Fruit fly (Drosophila melanogaster) whole organism, embryonic: Measurements from ENCODE around the gene CG4586.

Experiments used
- Aef1 ChIP-seq: fragments of 200-800 bp; sonication (Bioruptor generic); IDR thresholded peaks from 3 replicates; pipeline ENCODE4 v1.3.6; 2022; ENCODE audit warnings: missing biosample characterization, missing genetic modification characterization
- Atf-2 ChIP-seq: fragments of 200-800 bp; sonication (Bioruptor generic); optimal IDR thresholded peaks from 2 replicates; lab custom pipeline; 2016; ENCODE audit warnings: missing biosample characterization, missing genetic modification characterization
- Atf6 ChIP-seq: fragments of 200-800 bp; sonication (Bioruptor generic); IDR thresholded peaks from 2 replicates; pipeline ENCODE4 v1.3.6; 2022; ENCODE audit warnings: missing biosample characterization, missing genetic modification characterization
- Bteb2 ChIP-seq: fragments of 200-800 bp; sonication (Bioruptor generic); optimal IDR thresholded peaks from 2 replicates; lab custom pipeline; 2016; ENCODE audit warnings: missing biosample characterization, missing genetic modification characterization
- CG10267 ChIP-seq: fragments of 200-800 bp; sonication (Bioruptor generic); optimal IDR thresholded peaks from 2 replicates; lab custom pipeline; 2018; ENCODE audit warnings: missing biosample characterization, mild to moderate bottlenecking, missing genetic modification characterization, moderate library complexity
- CG10366 ChIP-seq: fragments of 200-800 bp; sonication (Bioruptor generic); IDR thresholded peaks from 2 replicates; pipeline ENCODE4 v1.3.6; 2022; ENCODE audit warnings: missing biosample characterization, missing genetic modification characterization
- CG10654 ChIP-seq: fragments of 200-800 bp; sonication (Bioruptor generic); optimal IDR thresholded peaks from 2 replicates; lab custom pipeline; 2016; ENCODE audit warnings: missing biosample characterization, missing genetic modification characterization
- CG10959 ChIP-seq: fragments of 200-800 bp; sonication (Bioruptor generic); IDR thresholded peaks from 2 replicates; pipeline ENCODE4 v1.3.6; 2022; ENCODE audit warnings: missing biosample characterization, missing genetic modification characterization
- CG12942 ChIP-seq: fragments of 200-800 bp; sonication (Bioruptor generic); optimal IDR thresholded peaks from 3 replicates; lab custom pipeline; 2016; ENCODE audit warnings: missing biosample characterization, missing genetic modification characterization
- CG13287 ChIP-seq: fragments of 200-800 bp; sonication (Bioruptor generic); IDR thresholded peaks from 2 replicates; pipeline ENCODE4 v1.3.6; 2022; ENCODE audit warnings: missing biosample characterization, missing genetic modification characterization; ENCODE audit not compliant: partially characterized antibody
- CG13775 ChIP-seq: fragments of 200-800 bp; sonication (Bioruptor generic); optimal IDR thresholded peaks from 3 replicates; lab custom pipeline; 2017; ENCODE audit warnings: missing biosample characterization, mild to moderate bottlenecking, missing genetic modification characterization
- CG14441 ChIP-seq: fragments of 200-800 bp; sonication (Bioruptor generic); IDR thresholded peaks from 2 replicates; pipeline ENCODE4 v1.3.6; 2022; ENCODE audit warnings: missing biosample characterization, missing genetic modification characterization
- CG18764 ChIP-seq: fragments of 200-800 bp; sonication (Bioruptor generic); optimal IDR thresholded peaks from 3 replicates; lab custom pipeline; 2016; ENCODE audit warnings: missing biosample characterization, missing genetic modification characterization
- CG2889 ChIP-seq: fragments of 200-800 bp; sonication (Bioruptor generic); IDR thresholded peaks from 3 replicates; pipeline ENCODE4 v1.3.6; 2022; ENCODE audit warnings: missing biosample characterization, missing genetic modification characterization
- CG33557 ChIP-seq: fragments of 200-800 bp; sonication (Bioruptor generic); optimal IDR thresholded peaks from 2 replicates; lab custom pipeline; 2019; ENCODE audit warnings: missing biosample characterization, mild to moderate bottlenecking, missing genetic modification characterization, moderate library complexity
- CG3407 ChIP-seq: fragments of 200-800 bp; sonication (Bioruptor generic); optimal IDR thresholded peaks from 2 replicates; lab custom pipeline; 2018; ENCODE audit warnings: missing biosample characterization, mild to moderate bottlenecking, missing genetic modification characterization
- CG34376 ChIP-seq: fragments of 200-800 bp; sonication (Bioruptor generic); optimal IDR thresholded peaks from 2 replicates; lab custom pipeline; 2018; ENCODE audit warnings: missing biosample characterization, mild to moderate bottlenecking, missing genetic modification characterization
- CG5953 ChIP-seq: fragments of 200-800 bp; sonication (Bioruptor generic); IDR thresholded peaks from 2 replicates; pipeline ENCODE4 v1.3.6; 2022; ENCODE audit warnings: missing biosample characterization, missing genetic modification characterization
- CG6272 ChIP-seq: fragments of 200-800 bp; sonication (Bioruptor generic); IDR thresholded peaks from 2 replicates; pipeline ENCODE4 v1.3.6; 2022; ENCODE audit warnings: missing biosample characterization, missing genetic modification characterization
- CG7839 ChIP-seq: fragments of 200-800 bp; sonication (Bioruptor generic); optimal IDR thresholded peaks from 3 replicates; lab custom pipeline; 2018; ENCODE audit warnings: missing biosample characterization, mild to moderate bottlenecking, missing genetic modification characterization, moderate library complexity
- CG9609 ChIP-seq: fragments of 200-800 bp; sonication (Bioruptor generic); optimal IDR thresholded peaks from 3 replicates; lab custom pipeline; 2016; ENCODE audit warnings: missing biosample characterization, missing genetic modification characterization
- Jarid2 ChIP-seq: fragments of 200-800 bp; sonication (Bioruptor generic); optimal IDR thresholded peaks from 3 replicates; lab custom pipeline; 2017; ENCODE audit warnings: mild to moderate bottlenecking, missing biosample characterization, missing genetic modification reagents, missing genetic modification characterization
- Neu2 ChIP-seq: fragments of 200-800 bp; sonication (Bioruptor generic); optimal IDR thresholded peaks from 3 replicates; lab custom pipeline; 2016; ENCODE audit warnings: missing biosample characterization, missing genetic modification characterization, borderline replicate concordance
- Oaz ChIP-seq: fragments of 200-800 bp; sonication (Bioruptor generic); IDR thresholded peaks from 2 replicates; pipeline ENCODE4 v1.3.6; 2022; ENCODE audit warnings: missing biosample characterization, missing genetic modification characterization
- Pdp1 ChIP-seq, 2 experiments: fragments of 200-800 bp; sonication (Bioruptor generic); optimal IDR thresholded peaks; 3 replicates each; lab custom pipeline; 2016; ENCODE audit warnings: missing biosample characterization in 2 of 2, missing genetic modification characterization in 2 of 2, mild to moderate bottlenecking in 1 of 2, moderate library complexity in 1 of 2
- Six4 ChIP-seq: fragments of 200-800 bp; sonication (Bioruptor generic); optimal IDR thresholded peaks from 2 replicates; lab custom pipeline; 2016; ENCODE audit warnings: missing biosample characterization, missing genetic modification characterization
- Sox102F ChIP-seq: fragments of 200-800 bp; sonication (Bioruptor generic); optimal IDR thresholded peaks from 2 replicates; lab custom pipeline; 2018; ENCODE audit warnings: missing biosample characterization, mild to moderate bottlenecking, missing genetic modification characterization, moderate library complexity
- Ssrp ChIP-seq: fragments of 200-800 bp; sonication (Bioruptor generic); optimal IDR thresholded peaks from 2 replicates; lab custom pipeline; 2018; ENCODE audit warnings: missing biosample characterization, mild to moderate bottlenecking, missing genetic modification characterization, moderate library complexity
- bcd ChIP-seq: fragments of 200-800 bp; sonication (Bioruptor generic); optimal IDR thresholded peaks from 2 replicates; lab custom pipeline; 2017; ENCODE audit warnings: missing biosample characterization, mild to moderate bottlenecking, missing genetic modification characterization
- br ChIP-seq: fragments of >200 bp; optimal IDR thresholded peaks from 2 replicates; lab custom pipeline; 2017
- bsh ChIP-seq, 2 experiments: fragments of 200-800 bp; sonication (Bioruptor generic); optimal IDR thresholded peaks; 2 replicates each; lab custom pipeline; 2017 to 2018; ENCODE audit warnings: mild to moderate bottlenecking in 2 of 2, missing biosample characterization in 2 of 2, missing genetic modification characterization in 2 of 2, moderate library complexity in 1 of 2
- chm ChIP-seq: fragments of 200-800 bp; sonication (Bioruptor generic); IDR thresholded peaks from 2 replicates; pipeline ENCODE4 v1.3.6; 2022; ENCODE audit warnings: missing biosample characterization, missing genetic modification characterization
- dimm ChIP-seq: fragments of 200-800 bp; sonication (Bioruptor generic); IDR thresholded peaks from 2 replicates; pipeline ENCODE4 v1.3.6; 2022; ENCODE audit warnings: missing biosample characterization, missing genetic modification characterization
- eve ChIP-seq, 2 experiments: fragments of >200 bp; optimal IDR thresholded peaks; 2 replicates each; lab custom pipeline; 2017; ENCODE audit warnings: missing biosample characterization in 2 of 2, missing genetic modification characterization in 2 of 2
- eyg ChIP-seq: fragments of 200-800 bp; sonication (Bioruptor generic); optimal IDR thresholded peaks from 3 replicates; lab custom pipeline; 2016; ENCODE audit warnings: missing biosample characterization, missing genetic modification characterization
- fu2 ChIP-seq: fragments of 200-800 bp; sonication (Bioruptor generic); optimal IDR thresholded peaks from 2 replicates; lab custom pipeline; 2016; ENCODE audit warnings: missing biosample characterization, missing genetic modification characterization
- h ChIP-seq: fragments of >200 bp; optimal IDR thresholded peaks from 2 replicates; lab custom pipeline; 2017
- hth ChIP-seq: fragments of >200 bp; optimal IDR thresholded peaks from 2 replicates; lab custom pipeline; 2017; ENCODE audit warnings: inconsistent platforms
- mld ChIP-seq: fragments of 200-800 bp; sonication (Bioruptor generic); IDR thresholded peaks from 3 replicates; pipeline ENCODE4 v1.3.6; 2022; ENCODE audit warnings: missing biosample characterization, missing genetic modification characterization; ENCODE audit not compliant: partially characterized antibody
- nau ChIP-seq: fragments of 200-800 bp; sonication (Bioruptor generic); optimal IDR thresholded peaks from 3 replicates; lab custom pipeline; 2017; ENCODE audit warnings: missing biosample characterization, mild to moderate bottlenecking, missing genetic modification characterization, missing genetic modification reagents
- odd ChIP-seq: fragments of 200-800 bp; sonication (Bioruptor generic); optimal IDR thresholded peaks from 2 replicates; lab custom pipeline; 2017; ENCODE audit warnings: missing biosample characterization, mild to moderate bottlenecking, missing genetic modification characterization
- peb ChIP-seq: fragments of 200-800 bp; sonication (Bioruptor generic); IDR thresholded peaks from 2 replicates; pipeline ENCODE4 v1.3.6; 2022; ENCODE audit warnings: missing biosample characterization, missing genetic modification characterization
- psq ChIP-seq: fragments of 200-800 bp; sonication (Bioruptor generic); optimal IDR thresholded peaks from 2 replicates; lab custom pipeline; 2017; ENCODE audit warnings: missing biosample characterization, missing genetic modification characterization
- salm ChIP-seq: fragments of 200-800 bp; sonication (Bioruptor generic); optimal IDR thresholded peaks from 2 replicates; lab custom pipeline; 2018; ENCODE audit warnings: missing biosample characterization, mild to moderate bottlenecking, missing genetic modification characterization
- sens ChIP-seq: fragments of 200-800 bp; sonication (Bioruptor generic); peaks from one replicate; lab custom pipeline; 2016; ENCODE audit warnings: missing biosample characterization, missing genetic modification characterization
- sisA ChIP-seq: fragments of 200-800 bp; sonication (Bioruptor generic); IDR thresholded peaks from 2 replicates; pipeline ENCODE4 v1.3.6; 2022; ENCODE audit warnings: missing biosample characterization, missing genetic modification characterization
- slou ChIP-seq: fragments of 200-800 bp; sonication (Bioruptor generic); optimal IDR thresholded peaks from 3 replicates; lab custom pipeline; 2016; ENCODE audit warnings: missing biosample characterization, missing genetic modification characterization
- sr ChIP-seq: fragments of 200-800 bp; sonication (Bioruptor generic); IDR thresholded peaks from 3 replicates; pipeline ENCODE4 v1.3.6; 2022; ENCODE audit warnings: missing biosample characterization, missing genetic modification characterization
- tio ChIP-seq: fragments of 200-800 bp; sonication (Bioruptor generic); optimal IDR thresholded peaks from 2 replicates; lab custom pipeline; 2017; ENCODE audit warnings: missing biosample characterization, missing genetic modification characterization, inconsistent platforms
- ttk ChIP-seq: fragments of 200-800 bp; sonication (Bioruptor generic); IDR thresholded peaks from 2 replicates; pipeline ENCODE4 v2.1.2; 2022; ENCODE audit warnings: missing biosample characterization, missing genetic modification characterization
- twi ChIP-seq: fragments of 200-800 bp; optimal IDR thresholded peaks from 2 replicates; lab custom pipeline; 2019; ENCODE audit warnings: missing biosample characterization, mild to moderate bottlenecking, missing genetic modification characterization, moderate library complexity
- yki ChIP-seq: fragments of >200 bp; optimal IDR thresholded peaks from 3 replicates; lab custom pipeline; 2018

The CG4586 gene

dm6 chrX:7011063-7011743, 41.5 kb downstream of the CG4586 start, which contains the start of the genes cm, sloth1 and sloth2 (continued):
- TF ChIP-seq CG7839 (tag; lab: Kevin White, UChicago) (peak; percentile 86), Bteb2 (peak; percentile 87), yki (lab: Kevin White, UChicago) (no peak), sens (GFP tag; lab: Kevin White, UChicago) (peak; percentile 98), twi (tag; lab: Kevin White, UChicago) (peak; percentile 78), tio (GFP tag; lab: Kevin White, UChicago) (peak; percentile 81), Aef1 (GFP tag; lab: Robert Waterston, UW) (peak; percentile 87), bsh (GFP tag; optimal IDR thresholded peaks at IDR 0.05; lab: Kevin White, UChicago) (peak; percentile 7 to 83), bcd (GFP tag; lab: Kevin White, UChicago) (peak; percentile 76), Atf-2 (GFP tag; lab: Kevin White, UChicago) (peak; percentile 82), Jarid2 (peak; percentile 28), CG18764 (peak; percentile 69), odd (GFP tag; lab: Kevin White, UChicago) (peak; percentile 65), nau (GFP tag; lab: Kevin White, UChicago) (peak; percentile 63), sr (GFP tag; lab: Robert Waterston, UW) (no peak), CG10959 (peak; percentile 76), sisA (peak; percentile 87), CG13775 (GFP tag; lab: Kevin White, UChicago) (peak; percentile 84), CG33557 (GFP tag; lab: Kevin White, UChicago) (peak; percentile 81), CG6272 (GFP tag; lab: Robert Waterston, UW) (peak; percentile 91), Oaz (GFP tag; lab: Robert Waterston, UW) (peak; percentile 65; the same call in 1 of the 2 replicates), Neu2 (peak; percentile 35), CG34376 (GFP tag; lab: Kevin White, UChicago) (peak; percentile 73), hth (lab: Kevin White, UChicago) (no peak), CG10267 (peak; percentile 77), ttk (GFP tag; lab: Robert Waterston, UW) (peak; percentile 86), CG9609 (GFP tag; lab: Kevin White, UChicago) (peak; percentile 91), CG13287 (GFP tag; lab: Robert Waterston, UW) (peak; percentile 94), CG10366 (GFP tag; lab: Robert Waterston, UW) (peak; percentile 85), br (lab: Kevin White, UChicago) (no peak), psq (GFP tag; lab: Kevin White, UChicago) (peak; percentile 37), slou (peak; percentile 72), Ssrp (peak; percentile 74), salm (tag; lab: Kevin White, UChicago) (peak; percentile 74), eyg (GFP tag; lab: Kevin White, UChicago) (peak; percentile 62), Atf6 (GFP tag; lab: Robert Waterston, UW) (peak; percentile 72), CG14441 (GFP tag; lab: Robert Waterston, UW) (peak; percentile 84), eve (GFP tag; optimal IDR thresholded peaks at IDR 0.05; lab: Kevin White, UChicago) (no peak), Six4 (GFP tag; lab: Kevin White, UChicago) (peak; percentile 77), dimm (peak; percentile 49; the same call in 1 of the 2 replicates), Pdp1 (GFP tag; optimal IDR thresholded peaks at IDR 0.05; lab: Kevin White, UChicago) (peak; percentile 89 to 90), CG12942 (GFP tag; lab: Kevin White, UChicago) (peak; percentile 88), CG2889 (peak; percentile 77), CG10654 (peak; percentile 79), CG3407 (GFP tag; lab: Kevin White, UChicago) (peak; percentile 53), mld (GFP tag; lab: Robert Waterston, UW) (no peak), Sox102F (GFP tag; lab: Kevin White, UChicago) (peak; percentile 86), h (no peak), fu2 (peak; percentile 88), peb (peak; percentile 80), CG5953 (GFP tag; lab: Robert Waterston, UW) (peak; percentile 82), chm (GFP tag; lab: Robert Waterston, UW) (peak; percentile 86)
